Fruit fly (Drosophila melanogaster) whole organism, embryonic: ENCODE measurements around the gene Cht2.

ENCODE experiments used
- Adf1 ChIP-seq: fragments of 200-800 bp; sonication (Bioruptor generic); IDR thresholded peaks from 2 replicates; pipeline ENCODE4 v1.3.6; 2022; ENCODE audit warnings: missing biosample characterization, missing genetic modification characterization
- BEAF-32 ChIP-seq: fragments of 200-800 bp; sonication (Bioruptor generic); optimal IDR thresholded peaks from 3 replicates; lab custom pipeline; 2017; ENCODE audit warnings: missing biosample characterization, missing genetic modification characterization, mild to moderate bottlenecking, moderate library complexity, missing genetic modification reagents
- CG13287 ChIP-seq: fragments of 200-800 bp; sonication (Bioruptor generic); IDR thresholded peaks from 2 replicates; pipeline ENCODE4 v1.3.6; 2022; ENCODE audit warnings: missing biosample characterization, missing genetic modification characterization; ENCODE audit not compliant: partially characterized antibody
- CG13894 ChIP-seq: fragments of 200-800 bp; sonication (Bioruptor generic); optimal IDR thresholded peaks from 3 replicates; lab custom pipeline; 2018; ENCODE audit warnings: missing biosample characterization, mild to moderate bottlenecking, missing genetic modification characterization, moderate library complexity
- CG16813 ChIP-seq: fragments of 200-800 bp; sonication (Bioruptor generic); IDR thresholded peaks from 3 replicates; pipeline ENCODE4 v1.3.6; 2022; ENCODE audit warnings: missing biosample characterization, missing genetic modification characterization; ENCODE audit not compliant: partially characterized antibody
- CG17186 ChIP-seq: fragments of 200-800 bp; sonication (Bioruptor generic); optimal IDR thresholded peaks from 3 replicates; lab custom pipeline; 2017; ENCODE audit warnings: missing biosample characterization, missing genetic modification reagents, missing genetic modification characterization
- CG2116 ChIP-seq: fragments of 200-800 bp; sonication (Bioruptor generic); optimal IDR thresholded peaks from 3 replicates; lab custom pipeline; 2018; ENCODE audit warnings: missing biosample characterization, mild to moderate bottlenecking, missing genetic modification characterization
- CG2199 ChIP-seq: fragments of 200-800 bp; sonication (Bioruptor generic); IDR thresholded peaks from 3 replicates; pipeline ENCODE4 v1.3.6; 2022; ENCODE audit warnings: missing biosample characterization, missing genetic modification characterization
- CG2875 ChIP-seq: fragments of 200-800 bp; sonication (Bioruptor generic); optimal IDR thresholded peaks from 2 replicates; lab custom pipeline; 2017; ENCODE audit warnings: missing biosample characterization, mild to moderate bottlenecking, missing genetic modification characterization, missing genetic modification reagents
- CG33213 ChIP-seq: fragments of 200-800 bp; sonication (Bioruptor generic); optimal IDR thresholded peaks from 3 replicates; lab custom pipeline; 2016; ENCODE audit warnings: missing biosample characterization, missing genetic modification characterization
- CG34224 ChIP-seq: fragments of 200-800 bp; sonication (Bioruptor generic); IDR thresholded peaks from 3 replicates; pipeline ENCODE4 v1.3.6; 2022; ENCODE audit warnings: missing biosample characterization, missing genetic modification characterization; ENCODE audit not compliant: partially characterized antibody
- CG6175 ChIP-seq: fragments of 200-800 bp; sonication (Bioruptor generic); IDR thresholded peaks from 3 replicates; pipeline ENCODE4 v1.3.6; 2022; ENCODE audit warnings: missing biosample characterization, missing genetic modification characterization
- CG6791 ChIP-seq: fragments of 200-800 bp; sonication (Bioruptor generic); IDR thresholded peaks from 3 replicates; pipeline ENCODE4 v1.3.6; 2022; ENCODE audit warnings: missing biosample characterization, missing genetic modification characterization; ENCODE audit not compliant: partially characterized antibody
- Doc3 ChIP-seq: fragments of 200-800 bp; sonication (Bioruptor generic); IDR thresholded peaks from 3 replicates; pipeline ENCODE4 v1.3.6; 2022; ENCODE audit warnings: missing biosample characterization, missing genetic modification characterization; ENCODE audit not compliant: partially characterized antibody
- Dref ChIP-seq: fragments of 200-800 bp; sonication (Bioruptor generic); IDR thresholded peaks from 2 replicates; pipeline ENCODE4 v1.3.6; 2022; ENCODE audit warnings: missing biosample characterization, missing genetic modification characterization
- E2f2 ChIP-seq: fragments of 200-800 bp; sonication (Bioruptor generic); IDR thresholded peaks from 2 replicates; pipeline ENCODE4 v1.3.6; 2022; ENCODE audit warnings: missing biosample characterization, missing genetic modification characterization
- Gug ChIP-seq: fragments of 200-800 bp; sonication (Bioruptor generic); IDR thresholded peaks from 4 replicates; pipeline ENCODE4 v1.3.6; 2022; ENCODE audit warnings: missing biosample characterization, missing genetic modification characterization
- HLH4C ChIP-seq: fragments of 200-800 bp; sonication (Bioruptor generic); IDR thresholded peaks from 3 replicates; pipeline ENCODE4 v1.3.6; 2022; ENCODE audit warnings: missing biosample characterization, missing genetic modification characterization; ENCODE audit not compliant: partially characterized antibody
- HmgZ ChIP-seq: fragments of 200-800 bp; sonication (Bioruptor generic); optimal IDR thresholded peaks from 2 replicates; lab custom pipeline; 2018; ENCODE audit warnings: missing biosample characterization, mild to moderate bottlenecking, missing genetic modification characterization
- MBD-R2 ChIP-seq: fragments of 200-800 bp; sonication (Bioruptor generic); IDR thresholded peaks from 2 replicates; pipeline ENCODE4 v1.3.6; 2022; ENCODE audit warnings: missing biosample characterization, missing genetic modification characterization
- MESR4 ChIP-seq: fragments of 200-800 bp; sonication (Bioruptor generic); optimal IDR thresholded peaks from 2 replicates; lab custom pipeline; 2018; ENCODE audit warnings: missing biosample characterization, mild to moderate bottlenecking, missing genetic modification characterization, moderate library complexity
- Med ChIP-seq: fragments of 200-800 bp; sonication (Bioruptor generic); peaks from one replicate; lab custom pipeline; 2016; ENCODE audit warnings: missing biosample characterization, missing genetic modification characterization, mild to moderate bottlenecking, inconsistent platforms, moderate library complexity
- Opbp ChIP-seq: fragments of 200-800 bp; sonication (Bioruptor generic); IDR thresholded peaks from 3 replicates; pipeline ENCODE4 v1.3.6; 2022; ENCODE audit warnings: missing biosample characterization, missing genetic modification characterization; ENCODE audit not compliant: partially characterized antibody
- Pdp1 ChIP-seq, 2 experiments: fragments of 200-800 bp; sonication (Bioruptor generic); optimal IDR thresholded peaks; 3 replicates each; lab custom pipeline; 2016; ENCODE audit warnings: missing biosample characterization in 2 of 2, missing genetic modification characterization in 2 of 2, mild to moderate bottlenecking in 1 of 2, moderate library complexity in 1 of 2
- Scr ChIP-seq: fragments of 200-800 bp; sonication (Bioruptor generic); IDR thresholded peaks from 2 replicates; pipeline ENCODE4 v1.3.6; 2022; ENCODE audit warnings: missing biosample characterization, missing genetic modification characterization; ENCODE audit not compliant: partially characterized antibody
- ash1 ChIP-seq: fragments of 200-800 bp; sonication (Bioruptor generic); optimal IDR thresholded peaks from 2 replicates; lab custom pipeline; 2018; ENCODE audit warnings: missing biosample characterization, mild to moderate bottlenecking, missing genetic modification characterization
- ato ChIP-seq: fragments of 200-800 bp; sonication (Bioruptor generic); IDR thresholded peaks from 2 replicates; pipeline ENCODE4 v1.3.6; 2022; ENCODE audit warnings: missing biosample characterization, missing genetic modification characterization; ENCODE audit not compliant: partially characterized antibody
- bbx ChIP-seq: fragments of 200-800 bp; sonication (Bioruptor generic); IDR thresholded peaks from 2 replicates; pipeline ENCODE4 v1.3.6; 2022; ENCODE audit warnings: missing biosample characterization, missing genetic modification characterization; ENCODE audit not compliant: partially characterized antibody
- btn ChIP-seq: fragments of 200-800 bp; sonication (Bioruptor generic); optimal IDR thresholded peaks from 2 replicates; lab custom pipeline; 2016; ENCODE audit warnings: missing biosample characterization, missing genetic modification characterization
- dysf ChIP-seq: fragments of 200-800 bp; sonication (Bioruptor generic); IDR thresholded peaks from 3 replicates; pipeline ENCODE4 v1.3.6; 2022; ENCODE audit warnings: missing biosample characterization, missing genetic modification characterization
- grn ChIP-seq: fragments of 200-800 bp; sonication (Bioruptor generic); optimal IDR thresholded peaks from 3 replicates; lab custom pipeline; 2017; ENCODE audit warnings: missing biosample characterization, missing genetic modification characterization
- ind ChIP-seq: fragments of 200-800 bp; sonication (Bioruptor generic); optimal IDR thresholded peaks from 3 replicates; lab custom pipeline; 2016; ENCODE audit warnings: missing biosample characterization, missing genetic modification characterization
- psq ChIP-seq: fragments of 200-800 bp; sonication (Bioruptor generic); optimal IDR thresholded peaks from 2 replicates; lab custom pipeline; 2017; ENCODE audit warnings: missing biosample characterization, missing genetic modification characterization
- pzg ChIP-seq: fragments of 200-800 bp; sonication (Bioruptor generic); optimal IDR thresholded peaks from 3 replicates; lab custom pipeline; 2018; ENCODE audit warnings: missing biosample characterization, mild to moderate bottlenecking, missing genetic modification characterization, moderate library complexity
- sna ChIP-seq: fragments of 200-800 bp; sonication (Bioruptor generic); IDR thresholded peaks from 2 replicates; pipeline ENCODE4 v1.3.6; 2022; ENCODE audit warnings: missing biosample characterization, missing genetic modification characterization; ENCODE audit not compliant: partially characterized antibody
- trem ChIP-seq: fragments of 200-800 bp; optimal IDR thresholded peaks from 3 replicates; lab custom pipeline; 2019; ENCODE audit warnings: missing biosample characterization, mild to moderate bottlenecking, missing genetic modification characterization, moderate library complexity
- usp ChIP-seq: fragments of >200 bp; optimal IDR thresholded peaks from 2 replicates; lab custom pipeline; 2017; ENCODE audit warnings: missing biosample characterization, missing genetic modification characterization

Cht2 gene

DNA sequence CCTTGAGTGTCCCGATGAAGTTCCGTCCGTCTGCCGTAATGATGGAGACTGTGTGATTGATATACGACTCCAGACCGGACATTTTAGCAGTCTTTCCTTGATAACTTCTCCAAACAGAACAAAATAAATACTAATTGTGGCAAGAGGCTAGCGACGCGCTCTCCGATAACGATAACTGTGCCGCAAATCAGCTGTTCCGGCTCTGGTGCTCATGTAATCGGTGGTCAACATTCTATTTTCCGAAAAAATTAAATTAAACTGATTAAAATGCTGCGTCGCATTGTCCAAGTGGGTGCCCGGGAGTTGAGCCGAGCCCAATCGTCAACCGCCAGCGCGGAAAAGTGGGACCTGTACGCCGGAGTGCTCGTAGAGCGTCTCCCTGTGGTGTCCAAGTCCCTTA is 21.5 kb upstream of the Cht2 start, which contains the start of the genes CG2021 and mRpL46 (continued):
- TF ChIP-seq Med (peak; percentile 59), HmgZ (no peak), bbx (GFP tag; lab: Robert Waterston, UW) (peak; percentile 44), Opbp (GFP tag; lab: Robert Waterston, UW) (peak; percentile 41; the same call in 2 of the 3 replicates), CG13894 (tag; lab: Kevin White, UChicago) (no peak), BEAF-32 (GFP tag; lab: Kevin White, UChicago) (peak; percentile 8), HLH4C (GFP tag; lab: Robert Waterston, UW) (peak; percentile 64), psq (GFP tag; lab: Kevin White, UChicago) (no peak), CG6175 (no peak), sna (peak; percentile 48; the same call in 1 of the 2 replicates), Pdp1 (GFP tag; optimal IDR thresholded peaks at IDR 0.05; lab: Kevin White, UChicago) (peak in 1 of 2 experiments; percentile 76), Adf1 (no peak), CG13287 (GFP tag; lab: Robert Waterston, UW) (peak; percentile 65), usp (no peak), Scr (peak; percentile 37), ato (peak; percentile 32; the same call in 1 of the 2 replicates), dysf (GFP tag; lab: Robert Waterston, UW) (no peak), CG2116 (GFP tag; lab: Kevin White, UChicago) (peak; percentile 26), trem (tag; lab: Kevin White, UChicago) (peak; percentile 5), Dref (GFP tag; lab: Robert Waterston, UW) (peak; percentile 62), ind (GFP tag; lab: Kevin White, UChicago) (no peak), CG2875 (GFP tag; lab: Kevin White, UChicago) (no peak), btn (GFP tag; lab: Kevin White, UChicago) (no peak), CG2199 (GFP tag; lab: Robert Waterston, UW) (no peak), MESR4 (GFP tag; lab: Kevin White, UChicago) (peak; percentile 68), MBD-R2 (peak; percentile 86), E2f2 (GFP tag; lab: Robert Waterston, UW) (peak; percentile 29; the same call in 1 of the 2 replicates), CG17186 (GFP tag; lab: Kevin White, UChicago) (peak; percentile 50), Gug (no peak), CG6791 (GFP tag; lab: Robert Waterston, UW) (peak; percentile 36; the same call in 1 of the 3 replicates), CG33213 (no peak), CG34224 (GFP tag; lab: Robert Waterston, UW) (peak; percentile 38; the same call in 2 of the 3 replicates), CG16813 (GFP tag; lab: Robert Waterston, UW) (0 out of 3 replicates have a peak, but pooled peaks have one; percentile 14), Doc3 (GFP tag; lab: Robert Waterston, UW) (peak; percentile 43; the same call in 2 of the 3 replicates), ash1 (no peak), grn (GFP tag; lab: Kevin White, UChicago) (no peak), pzg (GFP tag; lab: Kevin White, UChicago) (peak; percentile 24)
